5 worm cellular contexts compared by ENCODE assay signal in the genomic region with DNA sequence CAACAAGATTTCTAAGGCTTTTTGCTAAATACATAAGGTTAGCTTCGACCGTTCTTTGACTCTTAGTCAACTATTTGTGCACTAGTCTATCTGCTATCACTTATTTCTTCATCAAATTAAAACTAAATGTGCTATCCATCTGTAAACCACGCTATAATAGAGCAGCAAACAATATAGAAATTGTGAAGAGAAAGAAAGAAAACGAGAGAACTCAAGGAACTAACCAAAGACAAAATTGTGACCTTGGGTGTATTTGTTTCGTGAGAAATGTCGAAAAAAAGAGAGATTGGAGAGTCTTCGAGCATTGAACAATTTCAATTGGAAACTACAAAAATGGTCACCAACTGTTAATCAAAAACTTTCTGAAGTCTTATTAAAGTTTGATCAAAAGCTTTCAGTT.
TF ChIP-seq lines count a peak whose summit lies in the region.

No protein-coding gene starts in this region.

TF ChIP-seq in whole organism, L1 larva, 84 proteins besides CTCF, POLR2A, EP300 and RAD21 (continues in another document):
- no peak for TF ChIP-seq irx-1 (tag; optimal IDR thresholded peaks at IDR 0.05; lab: Kevin White, UChicago)
- peak; percentile 2 for TF ChIP-seq nhr-77 (tag; optimal IDR thresholded peaks at IDR 0.05; lab: Kevin White, UChicago)
- TF ChIP-seq lin-14 (GFP tag; optimal IDR thresholded peaks at IDR 0.05; lab: Kevin White, UChicago) = peak; percentile 62
- TF ChIP-seq nhr-20 (tag; optimal IDR thresholded peaks at IDR 0.05; lab: Kevin White, UChicago) = peak; percentile 68
- TF ChIP-seq nhr-19 (GFP tag; conservative IDR thresholded peaks at IDR 0.05; lab: Robert Waterston, UW) = peak; percentile 73
- peak; percentile 40 for TF ChIP-seq snu-23 (GFP tag; optimal IDR thresholded peaks at IDR 0.05; lab: Kevin White, UChicago)
- peak; percentile 2 for TF ChIP-seq C16A3.4 (tag; optimal IDR thresholded peaks at IDR 0.05; lab: Kevin White, UChicago)
- no peak for TF ChIP-seq fkh-8 (tag; optimal IDR thresholded peaks at IDR 0.05; lab: Kevin White, UChicago)
- TF ChIP-seq lin-39 (tag; optimal IDR thresholded peaks at IDR 0.05; lab: Kevin White, UChicago) = no peak
- TF ChIP-seq nhr-90 (tag; optimal IDR thresholded peaks at IDR 0.05; lab: Kevin White, UChicago; ENCODE audit: poor library complexity) = peak; percentile 27
- peak in 1 of 2 experiments; percentile 11 for TF ChIP-seq lin-35 (GFP tag; optimal IDR thresholded peaks at IDR 0.05; lab: Kevin White, UChicago)
- peak in 1 of 2 experiments; percentile 9 for TF ChIP-seq lsy-2 (tag; optimal IDR thresholded peaks at IDR 0.05; lab: Kevin White, UChicago)
- peak in 1 of 2 experiments; percentile 0 for TF ChIP-seq mdl-1 (tag; optimal IDR thresholded peaks at IDR 0.05; lab: Kevin White, UChicago)
- no peak for TF ChIP-seq isw-1 (GFP tag; IDR thresholded peaks at IDR 0.05; lab: Robert Waterston, UW)
- no peak for TF ChIP-seq zag-1 (tag; optimal IDR thresholded peaks at IDR 0.05; lab: Kevin White, UChicago)
- peak; percentile 64 for TF ChIP-seq nhr-71 (tag; optimal IDR thresholded peaks at IDR 0.05; lab: Kevin White, UChicago)
- TF ChIP-seq xbp-1 (tag; optimal IDR thresholded peaks at IDR 0.05; lab: Kevin White, UChicago) = no peak

TF ChIP-seq in whole organism, L2 larva, 48 proteins besides CTCF, POLR2A, EP300 and RAD21 (continues in another document):
- no peak for TF ChIP-seq elt-1 (tag; optimal IDR thresholded peaks at IDR 0.05; lab: Kevin White, UChicago)
- TF ChIP-seq nhr-129 (tag; optimal IDR thresholded peaks at IDR 0.05; lab: Kevin White, UChicago) = peak; percentile 65
- peak; percentile 50 for TF ChIP-seq fos-1 (tag; optimal IDR thresholded peaks at IDR 0.05; lab: Kevin White, UChicago)
- TF ChIP-seq unc-39 (tag; optimal IDR thresholded peaks at IDR 0.05; lab: Kevin White, UChicago) = no peak
- no peak for TF ChIP-seq mab-5 (tag; optimal IDR thresholded peaks at IDR 0.05; lab: Kevin White, UChicago)
- TF ChIP-seq skn-1 (tag; optimal IDR thresholded peaks at IDR 0.05; lab: Kevin White, UChicago) = no peak
- no peak for TF ChIP-seq nhr-25 (tag; optimal IDR thresholded peaks at IDR 0.05; lab: Kevin White, UChicago)
- no peak for TF ChIP-seq ama-1 (optimal IDR thresholded peaks at IDR 0.05; lab: Kevin White, UChicago)
- TF ChIP-seq lin-11 (tag; optimal IDR thresholded peaks at IDR 0.05; lab: Kevin White, UChicago) = no peak
- peak; percentile 71 for TF ChIP-seq sma-9 (GFP tag; optimal IDR thresholded peaks at IDR 0.05; lab: Kevin White, UChicago)
- no peak for TF ChIP-seq sma-9 (tag; optimal IDR thresholded peaks at IDR 0.05; lab: Kevin White, UChicago)
- no peak for TF ChIP-seq ceh-16 (tag; optimal IDR thresholded peaks at IDR 0.05; lab: Kevin White, UChicago)
- no peak for TF ChIP-seq dmd-4 (tag; optimal IDR thresholded peaks at IDR 0.05; lab: Kevin White, UChicago)
- no peak for TF ChIP-seq gmeb-1 (tag; optimal IDR thresholded peaks at IDR 0.05; lab: Kevin White, UChicago)
- no peak for TF ChIP-seq unc-62 (GFP tag; optimal IDR thresholded peaks at IDR 0.05; lab: Kevin White, UChicago)
- no peak for TF ChIP-seq sma-3 (GFP tag; optimal IDR thresholded peaks at IDR 0.05; lab: Kevin White, UChicago)
- TF ChIP-seq crh-2 (tag; optimal IDR thresholded peaks at IDR 0.05; lab: Kevin White, UChicago) = peak; percentile 44
- peak; percentile 4 for TF ChIP-seq F13H6.1 (tag; optimal IDR thresholded peaks at IDR 0.05; lab: Kevin White, UChicago)
- TF ChIP-seq mdl-1 (tag; optimal IDR thresholded peaks at IDR 0.05; lab: Kevin White, UChicago) = no peak

TF ChIP-seq in whole organism, L3 larva, 47 proteins besides CTCF, POLR2A, EP300 and RAD21:
- TF ChIP-seq daf-12 (tag; optimal IDR thresholded peaks at IDR 0.05; lab: Kevin White, UChicago) (no peak), ceh-82 (tag; optimal IDR thresholded peaks at IDR 0.05; lab: Kevin White, UChicago) (no peak), pqm-1 (tag; optimal IDR thresholded peaks at IDR 0.05; lab: Kevin White, UChicago) (peak; percentile 94), fos-1 (tag; optimal IDR thresholded peaks at IDR 0.05; lab: Kevin White, UChicago) (no peak), skn-1 (tag; optimal IDR thresholded peaks at IDR 0.05; lab: Kevin White, UChicago) (no peak), jun-1 (tag; optimal IDR thresholded peaks at IDR 0.05; lab: Kevin White, UChicago) (peak; percentile 39), elt-2 (tag; optimal IDR thresholded peaks at IDR 0.05; lab: Kevin White, UChicago) (peak; percentile 32), nhr-12 (tag; optimal IDR thresholded peaks at IDR 0.05; lab: Kevin White, UChicago) (no peak), pha-4 (tag; optimal IDR thresholded peaks at IDR 0.05; lab: Kevin White, UChicago) (peak; percentile 73), lsy-12 (tag; optimal IDR thresholded peaks at IDR 0.05; lab: Kevin White, UChicago) (no peak), egl-5 (tag; optimal IDR thresholded peaks at IDR 0.05; lab: Kevin White, UChicago) (no peak)

TF ChIP-seq in whole organism, L4 larva, 104 proteins besides CTCF, POLR2A, EP300 and RAD21 (continues in another document):
- TF ChIP-seq nhr-77 (tag; optimal IDR thresholded peaks at IDR 0.05; lab: Kevin White, UChicago) (peak; percentile 80), dmd-6 (GFP tag; IDR thresholded peaks at IDR 0.05; lab: Robert Waterston, UW) (peak; percentile 83), nhr-25 (tag; optimal IDR thresholded peaks at IDR 0.05; lab: Kevin White, UChicago; ENCODE audit: borderline replicate concordance, insufficient read depth) (no peak), mep-1 (tag; optimal IDR thresholded peaks at IDR 0.05; lab: Kevin White, UChicago) (peak; percentile 28), hlh-30 (tag; optimal IDR thresholded peaks at IDR 0.05; lab: Kevin White, UChicago; ENCODE audit: insufficient read depth) (peak; percentile 18), nhr-41 (GFP tag; IDR thresholded peaks at IDR 0.05; lab: Robert Waterston, UW) (no peak), ceh-32 (tag; optimal IDR thresholded peaks at IDR 0.05; lab: Kevin White, UChicago; ENCODE audit: poor library complexity) (no peak), mxl-2 (GFP tag; conservative IDR thresholded peaks at IDR 0.05; lab: Robert Waterston, UW) (no peak), hmg-1.1 (GFP tag; IDR thresholded peaks at IDR 0.05; lab: Robert Waterston, UW) (no peak), daf-12 (tag; optimal IDR thresholded peaks at IDR 0.05; lab: Kevin White, UChicago) (no peak), spr-3 (GFP tag; optimal IDR thresholded peaks at IDR 0.05; lab: Kevin White, UChicago) (no peak), dve-1 (tag; optimal IDR thresholded peaks at IDR 0.05; lab: Kevin White, UChicago; ENCODE audit: insufficient read depth) (peak; percentile 77), mdl-1 (tag; optimal IDR thresholded peaks at IDR 0.05; lab: Kevin White, UChicago) (peak in 1 of 2 experiments; percentile 56), daf-16 (GFP tag; optimal IDR thresholded peaks at IDR 0.05; lab: Kevin White, UChicago) (no peak), daf-16 (tag; optimal IDR thresholded peaks at IDR 0.05; lab: Kevin White, UChicago) (peak; percentile 82), madf-5 (GFP tag; IDR thresholded peaks at IDR 0.05; lab: Robert Waterston, UW) (no peak), nhr-28 (tag; optimal IDR thresholded peaks at IDR 0.05; lab: Kevin White, UChicago) (peak; percentile 84), pqm-1 (tag; optimal IDR thresholded peaks at IDR 0.05; lab: Kevin White, UChicago) (peak; percentile 29), lsy-2 (tag; optimal IDR thresholded peaks at IDR 0.05; lab: Kevin White, UChicago) (no peak), R02D3.7 (tag; optimal IDR thresholded peaks at IDR 0.05; lab: Kevin White, UChicago) (no peak), sdz-12 (GFP tag; optimal IDR thresholded peaks at IDR 0.05; lab: Kevin White, UChicago) (no peak), ceh-62 (tag; optimal IDR thresholded peaks at IDR 0.05; lab: Kevin White, UChicago) (no peak), jun-1 (tag; optimal IDR thresholded peaks at IDR 0.05; lab: Kevin White, UChicago) (no peak)

TF ChIP-seq in whole organism, young adult, 124 proteins besides CTCF, POLR2A, EP300 and RAD21:
- TF ChIP-seq rcor-1 (GFP tag; IDR thresholded peaks at IDR 0.05; lab: Robert Waterston, UW) (no peak), tbx-9 (tag; optimal IDR thresholded peaks at IDR 0.05; lab: Kevin White, UChicago; ENCODE audit: borderline replicate concordance) (no peak), pha-4 (tag; optimal IDR thresholded peaks at IDR 0.05; lab: Kevin White, UChicago) (peak; percentile 33), nhr-80 (tag; optimal IDR thresholded peaks at IDR 0.05; lab: Kevin White, UChicago) (peak; percentile 75), ets-4 (GFP tag; optimal IDR thresholded peaks at IDR 0.05; lab: Kevin White, UChicago) (no peak), D2030.7 (GFP tag; IDR thresholded peaks at IDR 0.05; lab: Robert Waterston, UW) (no peak)
